Worm (Caenorhabditis elegans): ENCODE results near the gene Y39A1A.18.
A peak's percentile ranks its signal among the peaks of the same experiment; 100 is the strongest.

Y39A1A.18 gene

DNA sequence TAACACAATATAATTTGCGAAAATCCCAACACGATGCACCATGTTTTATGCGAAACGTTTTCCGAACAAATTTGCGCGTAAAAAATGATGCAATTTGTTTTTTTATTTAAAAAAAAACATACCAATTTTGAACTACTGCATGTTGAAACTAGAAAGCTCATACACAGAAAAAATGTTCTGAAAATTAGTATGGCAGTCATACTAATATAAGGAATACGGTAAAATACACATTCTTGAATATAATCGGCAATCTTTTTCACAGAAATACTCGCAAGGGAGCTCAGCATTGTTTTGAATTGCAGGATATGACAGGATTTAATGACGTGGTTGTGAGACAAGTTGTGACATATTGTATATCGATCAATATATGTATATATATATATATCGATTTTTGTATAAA is 15.3 kb downstream of the Y39A1A.18 start, which contains the start of gene Y39A1A.16:
Gene Y39A1A.16, plus strand, starts transcription at position 301 of the 400 bp plus-strand sequence.
- no peak for TF ChIP-seq cnd-1 (tag; optimal IDR thresholded peaks at IDR 0.05)

DNA sequence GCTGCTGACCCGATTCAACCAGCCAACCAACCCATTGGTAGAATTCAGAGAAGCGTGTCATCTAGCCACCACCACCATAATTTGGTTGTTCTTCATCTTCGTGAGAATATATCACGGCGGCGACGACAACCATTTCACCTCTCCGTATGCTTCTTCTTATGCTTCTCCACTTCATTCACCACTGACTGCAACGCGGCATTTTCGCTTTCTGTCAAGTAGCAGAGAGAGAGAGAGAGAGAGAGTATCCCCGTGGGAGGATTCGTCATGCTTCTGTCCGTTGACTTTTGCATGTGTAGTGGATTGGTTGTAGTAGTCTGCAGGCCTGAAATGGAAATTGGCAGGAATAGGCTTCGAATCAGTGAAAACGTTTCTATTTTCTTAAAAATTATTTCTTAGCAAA is 22.4 kb downstream of the Y39A1A.18 start:
- TF ChIP-seq lin-32 (GFP tag; optimal IDR thresholded peaks at IDR 0.05) (no peak), blmp-1 (tag; optimal IDR thresholded peaks at IDR 0.05) (peak; percentile 70), ceh-83 (GFP tag; optimal IDR thresholded peaks at IDR 0.05) (peak; percentile 42), ham-2 (GFP tag; optimal IDR thresholded peaks at IDR 0.05) (peak; percentile 10)

DNA sequence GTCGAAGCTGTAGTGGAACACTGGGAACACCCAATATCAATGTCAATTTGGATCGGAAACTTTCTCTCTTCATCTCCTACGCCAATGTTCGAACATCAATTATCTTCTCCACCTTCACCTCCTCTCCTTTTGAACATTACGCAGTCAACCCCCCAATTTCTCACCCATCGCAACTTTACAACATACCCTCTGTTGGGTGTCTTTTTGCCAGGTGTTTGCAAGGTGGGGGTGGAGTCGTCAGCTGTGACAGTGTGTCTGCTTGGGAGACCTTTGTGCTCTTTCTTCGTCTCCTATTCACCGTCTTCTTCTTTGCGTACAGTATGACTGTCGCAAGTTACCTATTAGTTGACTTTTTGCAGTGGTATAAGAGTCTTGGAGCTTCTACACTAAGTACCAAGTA is 27.6 kb downstream of the Y39A1A.18 start:
- TF ChIP-seq lsy-2 (tag; optimal IDR thresholded peaks at IDR 0.05) (no peak), hlh-1 (tag; optimal IDR thresholded peaks at IDR 0.05) (peak; percentile 96)

DNA sequence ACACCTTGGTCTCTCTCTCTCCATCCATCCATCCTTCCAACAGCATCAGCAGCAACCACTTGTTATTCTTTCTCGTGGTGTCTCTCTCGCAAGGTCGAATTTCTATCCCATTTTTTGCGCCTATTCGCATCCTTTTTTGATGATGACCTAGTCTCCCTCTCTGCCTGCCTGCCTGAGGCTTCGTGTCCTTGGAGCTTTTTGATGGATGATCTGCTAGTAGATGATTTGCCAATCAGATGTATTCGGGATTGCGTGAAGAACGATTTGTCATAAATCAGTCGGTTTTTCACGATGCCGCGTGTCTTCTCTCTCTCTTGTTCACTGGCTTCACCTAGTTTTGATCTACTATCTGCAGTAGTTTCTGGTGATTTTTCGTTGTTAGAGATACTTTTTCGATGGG is 33.0 kb downstream of the Y39A1A.18 start:
- TF ChIP-seq mab-5 (tag; optimal IDR thresholded peaks at IDR 0.05) (no peak), sptf-1 (tag; optimal IDR thresholded peaks at IDR 0.05) (no peak), ham-2 (GFP tag; optimal IDR thresholded peaks at IDR 0.05) (peak; percentile 50), lsy-2 (tag; optimal IDR thresholded peaks at IDR 0.05) (no peak), drap-1 (GFP tag; optimal IDR thresholded peaks at IDR 0.05) (no peak), bed-3 (GFP tag; optimal IDR thresholded peaks at IDR 0.05) (no peak), sem-2 (GFP tag; optimal IDR thresholded peaks at IDR 0.05) (no peak)

DNA sequence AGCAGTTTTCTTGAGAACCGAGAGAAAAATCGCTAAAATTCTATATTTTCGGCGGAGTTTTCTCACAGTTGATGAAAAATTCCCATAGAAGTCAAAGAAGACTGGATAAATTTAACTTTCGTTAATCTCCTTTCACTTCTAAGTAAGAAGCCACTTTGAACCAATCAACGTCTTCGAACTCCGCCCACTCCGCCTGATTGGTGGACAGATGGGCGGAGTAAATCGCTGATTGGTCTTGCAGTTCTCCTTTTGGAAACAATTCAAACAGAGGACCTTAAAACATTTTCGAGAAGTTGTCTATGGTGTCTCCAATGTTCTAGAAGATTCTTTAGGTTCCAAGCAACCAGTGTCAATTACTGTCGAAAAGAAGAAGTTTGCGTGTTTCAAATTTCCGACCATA is 35.9 kb downstream of the Y39A1A.18 start:
- TF ChIP-seq pha-4 (tag; optimal IDR thresholded peaks at IDR 0.05) (no peak), M03D4.4 (tag; optimal IDR thresholded peaks at IDR 0.05) (peak; percentile 1)

DNA sequence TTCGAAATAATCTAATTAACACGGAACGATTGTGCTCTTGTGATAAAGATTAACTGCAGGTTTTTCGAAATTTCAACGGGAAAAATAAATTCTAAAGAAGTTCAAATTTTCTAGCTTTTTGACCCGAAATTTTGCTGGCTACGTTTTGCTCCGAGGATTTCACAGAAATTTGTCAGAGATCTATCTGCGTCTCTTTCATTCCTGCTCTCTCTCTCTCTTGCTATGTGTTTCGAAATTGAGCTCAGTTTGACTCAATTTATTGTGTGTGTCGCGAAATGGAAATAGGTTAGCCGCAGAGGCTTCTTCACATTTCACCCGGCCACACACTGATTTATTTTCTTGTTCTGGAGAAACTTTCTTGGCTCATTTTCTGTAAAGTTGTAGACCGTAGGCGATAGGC is 36.6 kb downstream of the Y39A1A.18 start:
- peak; percentile 68 for TF ChIP-seq ces-1 (GFP tag; optimal IDR thresholded peaks at IDR 0.05)
- no peak for TF ChIP-seq M03D4.4 (tag; optimal IDR thresholded peaks at IDR 0.05)

DNA sequence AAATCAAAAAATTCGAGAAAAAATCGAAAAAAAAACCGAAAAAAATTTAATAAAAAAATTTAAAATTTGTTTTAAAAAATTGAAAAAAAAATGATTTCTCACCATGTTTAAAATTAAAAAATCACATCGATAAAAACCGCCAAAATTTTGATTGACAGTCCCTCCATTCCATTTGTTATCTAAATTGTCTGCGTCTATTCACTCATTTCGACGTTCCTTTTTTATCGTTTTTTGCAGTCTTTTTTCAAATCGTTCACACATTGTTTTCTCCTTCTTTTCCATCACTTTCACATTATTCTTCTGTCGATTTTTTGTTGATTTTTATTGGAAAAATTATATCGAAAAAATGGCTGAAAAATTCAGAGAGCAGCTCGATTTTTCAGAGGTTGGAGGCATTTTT is 38.2 kb downstream of the Y39A1A.18 start:
- TF ChIP-seq lin-32 (GFP tag; optimal IDR thresholded peaks at IDR 0.05) (no peak), ceh-43 (GFP tag; optimal IDR thresholded peaks at IDR 0.05) (no peak), lsy-2 (tag; optimal IDR thresholded peaks at IDR 0.05) (no peak), bed-3 (GFP tag; optimal IDR thresholded peaks at IDR 0.05) (no peak), nhr-2 (tag; optimal IDR thresholded peaks at IDR 0.05) (no peak), zip-8 (tag; optimal IDR thresholded peaks at IDR 0.05) (no peak), ceh-39 (tag; optimal IDR thresholded peaks at IDR 0.05) (no peak), nhr-237 (tag; optimal IDR thresholded peaks at IDR 0.05) (no peak), drap-1 (GFP tag; optimal IDR thresholded peaks at IDR 0.05) (no peak), elt-1 (tag; optimal IDR thresholded peaks at IDR 0.05; ENCODE audit: borderline replicate concordance, insufficient read depth) (no peak), nhr-76 (tag; optimal IDR thresholded peaks at IDR 0.05) (no peak), cnd-1 (tag; optimal IDR thresholded peaks at IDR 0.05) (no peak)

DNA sequence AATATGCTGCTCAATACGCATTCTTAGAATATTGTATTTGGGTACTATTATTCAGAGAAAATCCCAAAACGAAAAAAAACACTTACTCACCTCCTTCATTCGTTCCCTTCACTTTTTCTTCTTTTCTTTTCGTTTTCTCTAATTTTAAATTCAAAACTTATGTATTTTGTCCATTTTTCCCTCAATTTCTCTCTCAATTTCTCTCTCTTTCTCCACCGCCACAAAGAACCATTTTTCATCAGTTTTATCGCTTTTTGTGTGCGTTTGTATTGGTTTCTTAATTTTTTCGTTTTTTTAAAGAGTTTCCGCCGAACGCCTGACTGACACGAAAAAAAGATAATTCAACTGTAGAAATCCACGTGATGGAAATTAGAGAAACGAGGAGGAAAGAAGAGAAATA is 39.6 kb downstream of the Y39A1A.18 start, which contains the start of gene cnt-2:
Gene cnt-2, plus strand, starts transcription at position 301 of the 400 bp plus-strand sequence.
- TF ChIP-seq ztf-11 (tag; optimal IDR thresholded peaks at IDR 0.05) (no peak), cnd-1 (tag; optimal IDR thresholded peaks at IDR 0.05) (no peak), unc-39 (tag; optimal IDR thresholded peaks at IDR 0.05) (no peak), ham-2 (GFP tag; optimal IDR thresholded peaks at IDR 0.05) (no peak), bed-3 (GFP tag; optimal IDR thresholded peaks at IDR 0.05) (no peak), unc-120 (tag; optimal IDR thresholded peaks at IDR 0.05; ENCODE audit: poor library complexity, severe bottlenecking) (no peak), elt-3 (tag; optimal IDR thresholded peaks at IDR 0.05) (no peak), nhr-28 (tag; optimal IDR thresholded peaks at IDR 0.05) (no peak), sem-2 (GFP tag; optimal IDR thresholded peaks at IDR 0.05) (no peak), elt-1 (tag; optimal IDR thresholded peaks at IDR 0.05; ENCODE audit: borderline replicate concordance, insufficient read depth) (no peak), sptf-1 (tag; optimal IDR thresholded peaks at IDR 0.05) (no peak), unc-62 (GFP tag; optimal IDR thresholded peaks at IDR 0.05) (no peak), mab-5 (tag; optimal IDR thresholded peaks at IDR 0.05) (no peak), blmp-1 (tag; optimal IDR thresholded peaks at IDR 0.05) (no peak), ceh-39 (tag; optimal IDR thresholded peaks at IDR 0.05) (no peak), mep-1 (tag; optimal IDR thresholded peaks at IDR 0.05) (no peak), lin-13 (tag; optimal IDR thresholded peaks at IDR 0.05) (no peak), flh-1 (GFP tag; optimal IDR thresholded peaks at IDR 0.05) (no peak)

Measured in whole organism, mixed stage, embryonic.